Worm (Caenorhabditis elegans): Measurements from ENCODE around the gene psr-1.

The psr-1 gene

ce11 chrIV:4650624-4651094, 2.4 kb upstream of the psr-1 start, which contains the start of gene ubc-9 (continued):
- TF ChIP-seq somi-1 (GFP tag; optimal IDR thresholded peaks at IDR 0.05), result no peak
- TF ChIP-seq ceh-79 (tag; optimal IDR thresholded peaks at IDR 0.05), result no peak
- 0 out of 2 replicates have a peak, but pooled peaks have one; percentile 28 for TF ChIP-seq C06A6.2 (GFP tag; conservative IDR thresholded peaks at IDR 0.05)
- TF ChIP-seq egl-44 (GFP tag; IDR thresholded peaks at IDR 0.05), result no peak
- TF ChIP-seq mxl-1 (tag; optimal IDR thresholded peaks at IDR 0.05), result no peak
- TF ChIP-seq xnd-1 (tag; optimal IDR thresholded peaks at IDR 0.05), result peak; percentile 90
- no peak for TF ChIP-seq chd-7 (tag; optimal IDR thresholded peaks at IDR 0.05)
- no peak for TF ChIP-seq aptf-2 (GFP tag; conservative IDR thresholded peaks at IDR 0.05)
- peak; percentile 89 for TF ChIP-seq ekl-4 (GFP tag; IDR thresholded peaks at IDR 0.05)
- peak; percentile 75 for TF ChIP-seq lsy-27 (tag; optimal IDR thresholded peaks at IDR 0.05; ENCODE audit: borderline replicate concordance, insufficient read depth)
- TF ChIP-seq ceh-27 (GFP tag; optimal IDR thresholded peaks at IDR 0.05), result peak; percentile 17
- peak; percentile 80 for TF ChIP-seq nfyb-1 (GFP tag; IDR thresholded peaks at IDR 0.05)
- TF ChIP-seq rcor-1 (GFP tag; IDR thresholded peaks at IDR 0.05), result peak; percentile 86
- TF ChIP-seq tbp1 (GFP tag; optimal IDR thresholded peaks at IDR 0.05), result peak; percentile 66
- peak; percentile 50 for TF ChIP-seq F23B12.7 (tag; optimal IDR thresholded peaks at IDR 0.05; ENCODE audit: insufficient read depth)
- no peak for TF ChIP-seq hmg-20 (GFP tag; IDR thresholded peaks at IDR 0.05)
- TF ChIP-seq unc-130 (GFP tag; optimal IDR thresholded peaks at IDR 0.05), result peak; percentile 58
- TF ChIP-seq madf-6 (GFP tag; IDR thresholded peaks at IDR 0.05), result peak; percentile 97
- no peak for TF ChIP-seq dpff-1 (tag; optimal IDR thresholded peaks at IDR 0.05)
- TF ChIP-seq nhr-120 (GFP tag; IDR thresholded peaks at IDR 0.05), result no peak
- TF ChIP-seq ceh-58 (GFP tag; IDR thresholded peaks at IDR 0.05), result no peak
- TF ChIP-seq snpc-4 (GFP tag; optimal IDR thresholded peaks at IDR 0.05), result peak; percentile 25
- TF ChIP-seq snpc-4 (tag; optimal IDR thresholded peaks at IDR 0.05), result peak; percentile 49 to 78 (median 67)
- TF ChIP-seq attf-5 (GFP tag; optimal IDR thresholded peaks at IDR 0.05), result peak; percentile 92
- TF ChIP-seq ccch-3 (GFP tag; optimal IDR thresholded peaks at IDR 0.05), result no peak
- no peak for TF ChIP-seq ztf-28 (GFP tag; IDR thresholded peaks at IDR 0.05)
- peak; percentile 58; the same call in 1 of the 2 replicates for TF ChIP-seq Y95B8A.8 (GFP tag; IDR thresholded peaks at IDR 0.05)
- TF ChIP-seq F57A8.1 (GFP tag; optimal IDR thresholded peaks at IDR 0.05), result no peak
- TF ChIP-seq F33H1.4 (GFP tag; IDR thresholded peaks at IDR 0.05), result peak; percentile 81
- TF ChIP-seq B0019.2 (GFP tag; conservative IDR thresholded peaks at IDR 0.05), result 0 out of 2 replicates have a peak, but pooled peaks have one; percentile 24
- peak; percentile 93 for TF ChIP-seq tlf-1 (GFP tag; optimal IDR thresholded peaks at IDR 0.05)
- peak; percentile 92 for TF ChIP-seq madf-10 (tag; optimal IDR thresholded peaks at IDR 0.05)
- no peak for TF ChIP-seq T07F8.4 (tag; optimal IDR thresholded peaks at IDR 0.05)
- TF ChIP-seq nhr-27 (tag; optimal IDR thresholded peaks at IDR 0.05), result no peak
- no peak for TF ChIP-seq nhr-179 (tag; optimal IDR thresholded peaks at IDR 0.05)
- TF ChIP-seq mes-4 (tag; optimal IDR thresholded peaks at IDR 0.05), result no peak
- TF ChIP-seq hrde-1 (tag; optimal IDR thresholded peaks at IDR 0.05; ENCODE audit: borderline replicate concordance), result peak; percentile 30
- TF ChIP-seq hmg-1.2 (GFP tag; IDR thresholded peaks at IDR 0.05), result peak; percentile 67
- TF ChIP-seq ets-4 (GFP tag; optimal IDR thresholded peaks at IDR 0.05), result no peak
- TF ChIP-seq bed-2 (GFP tag; IDR thresholded peaks at IDR 0.05), result no peak
- TF ChIP-seq rpc-1 (optimal IDR thresholded peaks at IDR 0.05), result peak; percentile 15
- no peak for TF ChIP-seq rpc-1 (tag; optimal IDR thresholded peaks at IDR 0.05)
- no peak for TF ChIP-seq akir-1 (GFP tag; optimal IDR thresholded peaks at IDR 0.05)
- TF ChIP-seq B0261.1 (tag; optimal IDR thresholded peaks at IDR 0.05), result no peak
- TF ChIP-seq K11D2.4 (GFP tag; IDR thresholded peaks at IDR 0.05), result no peak
- no peak for TF ChIP-seq zfh-2 (GFP tag; conservative IDR thresholded peaks at IDR 0.05)
- TF ChIP-seq D2030.7 (GFP tag; IDR thresholded peaks at IDR 0.05), result peak; percentile 81
- TF ChIP-seq lin-40 (tag; optimal IDR thresholded peaks at IDR 0.05), result peak; percentile 57
- peak; percentile 58 for TF ChIP-seq snpc-1.3 (tag; optimal IDR thresholded peaks at IDR 0.05; ENCODE audit: insufficient read depth)
